Worm (Caenorhabditis elegans) whole organism, young adult: ENCODE measurements around the gene T24C12.4.

Experiments
- lin-54 ChIP-seq: fragments of 200-800 bp; sonication (Bioruptor generic); optimal IDR thresholded peaks from 2 replicates; lab custom pipeline; 2018; ENCODE audit warnings: mild to moderate bottlenecking, missing genetic modification characterization, missing compliant biosample characterization
- somi-1 ChIP-seq: fragments of 200-800 bp; sonication (Bioruptor generic); optimal IDR thresholded peaks from 2 replicates; lab custom pipeline; 2018; ENCODE audit warnings: mild to moderate bottlenecking, missing genetic modification characterization, missing compliant biosample characterization

DNA sequence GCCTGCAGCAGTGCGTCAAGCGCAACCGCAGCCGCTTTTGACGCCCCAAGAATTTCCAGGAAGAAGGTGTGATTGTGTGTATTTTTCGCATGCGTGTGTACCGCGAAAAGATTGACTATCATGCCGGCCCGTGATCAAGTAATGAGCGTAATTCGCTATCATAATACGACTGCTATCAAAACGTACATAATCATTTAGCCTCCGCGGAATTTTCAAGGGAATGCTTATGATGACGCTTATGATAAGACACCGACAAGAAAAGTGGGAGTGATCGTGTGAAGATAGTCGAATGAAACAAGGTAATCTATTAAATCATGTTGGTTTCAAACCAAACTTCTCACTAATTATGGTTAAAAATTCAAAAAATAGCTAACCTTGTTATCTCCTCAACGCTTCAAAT is 47.0 kb downstream of the T24C12.4 start:
- TF ChIP-seq lin-54 (GFP tag; lab: Kevin White, UChicago) (no peak), somi-1 (GFP tag; lab: Kevin White, UChicago) (no peak)
